Worm (Caenorhabditis elegans): ENCODE results near the gene srz-69.

srz-69 gene

DNA sequence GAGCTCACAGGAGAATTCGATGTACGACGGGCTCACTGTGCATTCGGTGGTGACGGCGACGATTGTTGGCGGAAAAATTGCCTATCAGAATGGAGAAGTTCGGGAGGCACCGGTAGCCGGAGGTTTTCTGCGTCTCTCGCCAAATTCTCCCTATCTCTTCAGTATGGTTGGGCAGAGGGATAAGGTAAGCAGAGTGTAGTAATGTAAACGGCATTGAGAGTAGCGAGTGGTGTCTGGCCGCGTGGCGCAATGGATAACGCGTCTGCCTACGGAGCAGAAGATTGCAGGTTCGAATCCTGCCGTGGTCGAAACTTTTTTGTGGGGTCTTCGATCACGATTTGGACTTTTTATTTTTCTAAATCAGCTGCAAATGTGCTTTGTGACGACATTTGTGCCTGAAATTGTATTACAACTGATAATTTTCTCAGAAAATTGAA lies 47.6 kb upstream of the srz-69 start (continued):
- TF ChIP-seq F26F4.8 (GFP tag; conservative IDR thresholded peaks at IDR 0.05) (peak; percentile 72; the same call in 1 of the 2 replicates), php-3 (GFP tag; IDR thresholded peaks at IDR 0.05) (peak; percentile 75), T20F7.1 (GFP tag; optimal IDR thresholded peaks at IDR 0.05) (no peak), unc-130 (GFP tag; optimal IDR thresholded peaks at IDR 0.05) (peak; percentile 49), ceh-62 (tag; optimal IDR thresholded peaks at IDR 0.05) (no peak), ceh-82 (tag; optimal IDR thresholded peaks at IDR 0.05) (no peak), unc-39 (tag; optimal IDR thresholded peaks at IDR 0.05) (no peak), ctbp-1 (GFP tag; IDR thresholded peaks at IDR 0.05) (peak; percentile 81), dpl-1 (GFP tag; optimal IDR thresholded peaks at IDR 0.05) (peak; percentile 3), daf-12 (tag; optimal IDR thresholded peaks at IDR 0.05) (no peak), nhr-42 (GFP tag; IDR thresholded peaks at IDR 0.05) (no peak), madf-5 (GFP tag; IDR thresholded peaks at IDR 0.05) (peak; percentile 62 to 76; a peak in 2 of 4 replicates)

DNA sequence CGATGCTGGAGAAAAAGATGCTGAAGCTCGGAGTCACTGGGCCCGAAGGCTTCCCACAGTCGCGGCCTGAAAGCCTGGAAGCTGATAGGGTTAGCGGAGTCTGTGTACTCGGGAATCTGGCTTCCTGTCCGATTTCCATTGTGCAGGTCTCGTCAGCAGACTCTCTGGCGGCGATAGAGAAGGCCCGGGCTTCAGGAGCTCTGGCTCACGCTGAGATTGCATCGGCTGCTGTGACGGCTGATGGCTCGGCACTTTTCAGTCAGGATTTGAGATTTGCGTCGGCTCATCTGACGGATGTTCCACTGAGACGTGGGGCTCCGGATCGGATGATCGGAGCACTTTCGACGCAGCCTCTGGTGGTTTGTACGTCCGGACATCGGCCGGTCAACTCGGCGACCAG lies 46.4 kb upstream of the srz-69 start:
- peak; percentile 88 for TF ChIP-seq set-16 (GFP tag; IDR thresholded peaks at IDR 0.05)
- no peak for TF ChIP-seq nhr-41 (GFP tag; IDR thresholded peaks at IDR 0.05)

DNA sequence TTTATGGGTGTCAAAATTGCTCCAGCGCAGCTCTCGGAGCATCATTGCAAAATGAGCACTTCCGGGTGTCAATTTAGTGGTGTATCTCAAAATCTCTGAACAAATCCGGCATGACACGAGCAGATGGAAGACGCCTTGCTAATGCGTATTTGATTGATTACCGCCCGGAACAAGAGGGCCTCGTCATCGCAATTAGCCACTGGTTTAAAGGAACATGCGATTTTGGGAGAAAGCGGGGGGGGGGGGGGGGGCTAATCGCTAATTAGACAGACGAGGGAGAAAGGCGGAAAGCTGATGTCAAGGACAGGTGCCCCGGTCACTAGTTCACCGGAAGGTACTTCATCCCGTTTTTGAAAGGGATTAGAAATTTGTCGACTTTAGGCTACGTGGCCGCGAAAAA lies 44.7 kb upstream of the srz-69 start:
- no peak for TF ChIP-seq ceh-44 (GFP tag; IDR thresholded peaks at IDR 0.05)
- peak; percentile 12; the same call in 1 of the 2 replicates for TF ChIP-seq set-16 (GFP tag; IDR thresholded peaks at IDR 0.05)
- no peak for TF ChIP-seq zag-1 (tag; optimal IDR thresholded peaks at IDR 0.05)

DNA sequence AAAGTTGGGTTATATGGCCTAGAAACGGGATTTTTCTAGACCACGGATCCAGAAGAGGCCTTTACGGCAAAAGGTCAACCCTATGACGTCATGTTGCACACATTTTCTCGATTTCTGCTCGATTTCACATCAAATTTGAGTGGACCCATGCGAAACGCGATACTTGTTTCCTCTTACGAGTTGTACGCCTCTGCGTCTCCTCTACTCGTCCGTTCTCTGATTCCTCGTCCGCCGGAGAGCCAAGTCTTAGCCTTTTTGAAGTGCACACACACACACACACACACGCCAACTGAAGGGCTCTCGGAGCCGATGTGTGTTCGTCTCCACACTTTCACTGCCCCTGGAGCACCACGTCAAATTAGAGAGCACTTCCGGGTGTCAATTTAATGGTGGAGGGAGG lies 43.9 kb upstream of the srz-69 start:
- TF ChIP-seq ctbp-1 (GFP tag; IDR thresholded peaks at IDR 0.05): peak; percentile 40; the same call in 1 of the 2 replicates
- TF ChIP-seq aha-1 (tag): peak; percentile 29
- TF ChIP-seq saeg-2 (GFP tag; IDR thresholded peaks at IDR 0.05): no peak
- no peak for TF ChIP-seq ceh-44 (GFP tag; IDR thresholded peaks at IDR 0.05)
- peak; percentile 22 for TF ChIP-seq rbr-2 (tag; optimal IDR thresholded peaks at IDR 0.05)
- TF ChIP-seq dmd-8 (GFP tag; IDR thresholded peaks at IDR 0.05): no peak
- no peak for TF ChIP-seq nhr-41 (GFP tag; IDR thresholded peaks at IDR 0.05)
- no peak for TF ChIP-seq Y48G9A.11 (GFP tag; IDR thresholded peaks at IDR 0.05)
- TF ChIP-seq ZK337.2 (GFP tag; IDR thresholded peaks at IDR 0.05): no peak
- no peak for TF ChIP-seq egl-27 (tag; optimal IDR thresholded peaks at IDR 0.05)
- TF ChIP-seq hmg-1.1 (GFP tag; IDR thresholded peaks at IDR 0.05): 0 out of 2 replicates have a peak, but pooled peaks have one; percentile 8
- TF ChIP-seq fkh-10 (GFP tag; optimal IDR thresholded peaks at IDR 0.05): peak; percentile 67
- peak in 1 of 2 experiments; percentile 53 for TF ChIP-seq unc-62 (GFP tag; optimal IDR thresholded peaks at IDR 0.05 in 1 of 2)
- no peak for TF ChIP-seq unc-62 (tag; optimal IDR thresholded peaks at IDR 0.05)
- no peak for TF ChIP-seq lim-7 (GFP tag; IDR thresholded peaks at IDR 0.05)
- no peak for TF ChIP-seq ztf-11 (tag; optimal IDR thresholded peaks at IDR 0.05)
- no peak for TF ChIP-seq nhr-48 (tag; optimal IDR thresholded peaks at IDR 0.05)
- TF ChIP-seq set-16 (GFP tag; IDR thresholded peaks at IDR 0.05): peak; percentile 16; the same call in 1 of the 2 replicates
- no peak for TF ChIP-seq T20F7.1 (GFP tag; optimal IDR thresholded peaks at IDR 0.05)
- peak in 1 of 2 experiments; percentile 8 for TF ChIP-seq lsy-2 (tag; optimal IDR thresholded peaks at IDR 0.05)

DNA sequence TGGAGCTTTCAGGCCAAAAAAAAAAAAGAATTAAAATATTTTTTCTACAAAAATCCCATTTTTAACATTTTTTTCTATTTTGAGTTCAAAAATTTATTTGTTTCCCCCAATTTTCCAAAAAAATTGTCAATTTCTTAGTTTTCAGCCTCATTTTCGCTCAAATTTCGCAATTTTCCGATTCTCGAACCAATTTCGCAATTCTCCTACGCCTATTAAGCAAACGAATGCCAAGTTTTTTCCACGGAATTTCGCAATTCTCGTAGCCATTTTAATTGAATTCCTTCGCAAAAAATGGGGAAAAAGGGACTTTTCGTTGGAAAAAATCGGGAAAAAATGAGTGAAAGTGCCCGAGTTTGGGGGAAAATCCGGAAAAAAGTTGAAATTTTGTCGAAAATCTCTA lies 43.4 kb upstream of the srz-69 start:
- TF ChIP-seq daf-12 (tag; optimal IDR thresholded peaks at IDR 0.05) (no peak), nhr-11 (tag; optimal IDR thresholded peaks at IDR 0.05) (peak; percentile 44), hmg-1.1 (GFP tag; IDR thresholded peaks at IDR 0.05) (no peak), hif-1 (tag; optimal IDR thresholded peaks at IDR 0.05) (no peak), tra-1 (GFP tag; IDR thresholded peaks at IDR 0.05) (no peak), ZK546.5 (tag; optimal IDR thresholded peaks at IDR 0.05) (no peak), lsy-2 (tag; optimal IDR thresholded peaks at IDR 0.05) (peak in 1 of 2 experiments; percentile 30), pqm-1 (tag; optimal IDR thresholded peaks at IDR 0.05) (no peak), mep-1 (tag; optimal IDR thresholded peaks at IDR 0.05) (no peak), attf-4 (tag; optimal IDR thresholded peaks at IDR 0.05) (no peak), fos-1 (tag; optimal IDR thresholded peaks at IDR 0.05) (no peak), aha-1 (tag) (no peak), nhr-76 (tag; optimal IDR thresholded peaks at IDR 0.05) (no peak)

Measured in whole organism, L4 larva.